Fruit fly (Drosophila melanogaster) whole organism, embryonic: ENCODE measurements around the gene CG32568.

ENCODE experiments used
- Asciz ChIP-seq: fragments of 200-800 bp; sonication (Bioruptor generic); optimal IDR thresholded peaks from 2 replicates; lab custom pipeline; 2017; ENCODE audit warnings: missing biosample characterization, mild to moderate bottlenecking, missing genetic modification characterization, missing genetic modification reagents
- CG11504 ChIP-seq: fragments of 200-800 bp; sonication (Bioruptor generic); optimal IDR thresholded peaks from 3 replicates; lab custom pipeline; 2019; ENCODE audit warnings: missing biosample characterization, mild to moderate bottlenecking, missing genetic modification characterization, moderate library complexity
- CG11696 ChIP-seq: fragments of 200-800 bp; sonication (Bioruptor generic); IDR thresholded peaks from 2 replicates; pipeline ENCODE4 v1.3.6; 2022; ENCODE audit warnings: missing biosample characterization, missing genetic modification characterization
- CG12155 ChIP-seq: fragments of 200-800 bp; sonication (Bioruptor generic); optimal IDR thresholded peaks from 3 replicates; lab custom pipeline; 2016; ENCODE audit warnings: missing biosample characterization, missing genetic modification characterization
- CG12659 ChIP-seq: fragments of 200-800 bp; sonication (Bioruptor generic); optimal IDR thresholded peaks from 3 replicates; lab custom pipeline; 2017; ENCODE audit warnings: mild to moderate bottlenecking, missing biosample characterization, missing genetic modification reagents, missing genetic modification characterization
- CG13424 ChIP-seq: fragments of 200-800 bp; sonication (Bioruptor generic); optimal IDR thresholded peaks from 2 replicates; lab custom pipeline; 2019; ENCODE audit warnings: missing biosample characterization, mild to moderate bottlenecking, missing genetic modification characterization, moderate library complexity
- CG14014 ChIP-seq: fragments of 200-800 bp; sonication (Bioruptor generic); IDR thresholded peaks from 2 replicates; pipeline ENCODE4 v1.3.6; 2022; ENCODE audit warnings: missing biosample characterization, missing genetic modification characterization
- CG15073 ChIP-seq: fragments of 200-800 bp; sonication (Bioruptor generic); optimal IDR thresholded peaks from 2 replicates; lab custom pipeline; 2016; ENCODE audit warnings: missing biosample characterization, missing genetic modification characterization
- CG1529 ChIP-seq: fragments of 200-800 bp; sonication (Bioruptor generic); optimal IDR thresholded peaks from 3 replicates; lab custom pipeline; 2018; ENCODE audit warnings: missing biosample characterization, missing genetic modification characterization
- CG15514 ChIP-seq: fragments of 200-800 bp; sonication (Bioruptor generic); optimal IDR thresholded peaks from 3 replicates; lab custom pipeline; 2017; ENCODE audit warnings: missing biosample characterization, missing genetic modification characterization, mild to moderate bottlenecking, moderate library complexity, missing genetic modification reagents
- CG17361 ChIP-seq: fragments of 200-800 bp; sonication (Bioruptor generic); IDR thresholded peaks from 3 replicates; pipeline ENCODE4 v1.3.6; 2022; ENCODE audit warnings: missing biosample characterization, missing genetic modification characterization
- CG3065 ChIP-seq: fragments of 200-800 bp; sonication (Bioruptor generic); optimal IDR thresholded peaks from 2 replicates; lab custom pipeline; 2016; ENCODE audit warnings: missing biosample characterization, missing genetic modification characterization
- CG32532 ChIP-seq: fragments of 200-800 bp; sonication (Bioruptor generic); IDR thresholded peaks from 2 replicates; pipeline ENCODE4 v1.3.6; 2022; ENCODE audit warnings: missing biosample characterization, missing genetic modification characterization
- CG32767 ChIP-seq: fragments of 200-800 bp; sonication (Bioruptor generic); IDR thresholded peaks from 2 replicates; pipeline ENCODE4 v1.3.6; 2022; ENCODE audit warnings: missing biosample characterization, missing genetic modification characterization
- CG3281 ChIP-seq: fragments of 200-800 bp; sonication (Bioruptor generic); optimal IDR thresholded peaks from 3 replicates; lab custom pipeline; 2017; ENCODE audit warnings: missing biosample characterization, mild to moderate bottlenecking, missing genetic modification characterization
- CG34376 ChIP-seq: fragments of 200-800 bp; sonication (Bioruptor generic); optimal IDR thresholded peaks from 2 replicates; lab custom pipeline; 2018; ENCODE audit warnings: missing biosample characterization, mild to moderate bottlenecking, missing genetic modification characterization
- CG6791 ChIP-seq: fragments of 200-800 bp; sonication (Bioruptor generic); IDR thresholded peaks from 3 replicates; pipeline ENCODE4 v1.3.6; 2022; ENCODE audit warnings: missing biosample characterization, missing genetic modification characterization; ENCODE audit not compliant: partially characterized antibody
- CG7372 ChIP-seq: fragments of 200-800 bp; sonication (Bioruptor generic); IDR thresholded peaks from 2 replicates; pipeline ENCODE4 v1.3.6; 2022; ENCODE audit warnings: missing biosample characterization, missing genetic modification characterization
- CG7987 ChIP-seq: fragments of 200-800 bp; sonication (Bioruptor generic); optimal IDR thresholded peaks from 2 replicates; lab custom pipeline; 2018; ENCODE audit warnings: missing biosample characterization, mild to moderate bottlenecking, missing genetic modification characterization, moderate library complexity
- CG9797 ChIP-seq: fragments of 200-800 bp; sonication (Bioruptor generic); optimal IDR thresholded peaks from 3 replicates; lab custom pipeline; 2018; ENCODE audit warnings: missing biosample characterization, mild to moderate bottlenecking, missing genetic modification characterization
- Dp ChIP-seq: fragments of 200-800 bp; sonication (Bioruptor generic); optimal IDR thresholded peaks from 2 replicates; lab custom pipeline; 2018; ENCODE audit warnings: missing biosample characterization, mild to moderate bottlenecking, missing genetic modification characterization, moderate library complexity
- Drgx ChIP-seq: fragments of 200-800 bp; sonication (Bioruptor generic); IDR thresholded peaks from 2 replicates; pipeline ENCODE4 v1.3.6; 2022; ENCODE audit warnings: missing biosample characterization, missing genetic modification characterization
- E2f2 ChIP-seq: fragments of 200-800 bp; sonication (Bioruptor generic); IDR thresholded peaks from 2 replicates; pipeline ENCODE4 v1.3.6; 2022; ENCODE audit warnings: missing biosample characterization, missing genetic modification characterization
- Fer2 ChIP-seq: fragments of 200-800 bp; sonication (Bioruptor generic); optimal IDR thresholded peaks from 2 replicates; lab custom pipeline; 2018; ENCODE audit warnings: missing biosample characterization, mild to moderate bottlenecking, missing genetic modification characterization, moderate library complexity
- Hmx ChIP-seq: fragments of 200-800 bp; sonication (Bioruptor generic); optimal IDR thresholded peaks from 2 replicates; lab custom pipeline; 2016; ENCODE audit warnings: missing biosample characterization, missing genetic modification characterization
- MTF-1 ChIP-seq: fragments of 200-800 bp; sonication (Bioruptor generic); optimal IDR thresholded peaks from 2 replicates; lab custom pipeline; 2018; ENCODE audit warnings: missing biosample characterization, mild to moderate bottlenecking, missing genetic modification characterization, borderline replicate concordance
- Max ChIP-seq: fragments of 200-800 bp; sonication (Bioruptor generic); optimal IDR thresholded peaks from 2 replicates; lab custom pipeline; 2016; ENCODE audit warnings: missing biosample characterization, mild to moderate bottlenecking, missing genetic modification characterization
- Meics ChIP-seq: fragments of 200-800 bp; sonication (Bioruptor generic); optimal IDR thresholded peaks from 2 replicates; lab custom pipeline; 2017; ENCODE audit warnings: missing biosample characterization, mild to moderate bottlenecking, missing genetic modification characterization
- Mes4 ChIP-seq: fragments of 200-800 bp; sonication (Bioruptor generic); optimal IDR thresholded peaks from 2 replicates; lab custom pipeline; 2016; ENCODE audit warnings: missing biosample characterization, missing genetic modification characterization
- Neu2 ChIP-seq: fragments of 200-800 bp; sonication (Bioruptor generic); optimal IDR thresholded peaks from 3 replicates; lab custom pipeline; 2016; ENCODE audit warnings: missing biosample characterization, missing genetic modification characterization, borderline replicate concordance
- Optix ChIP-seq: fragments of 200-800 bp; sonication (Bioruptor generic); IDR thresholded peaks from 3 replicates; pipeline ENCODE4 v1.3.6; 2022; ENCODE audit warnings: missing biosample characterization, missing genetic modification characterization
- Ravus ChIP-seq: fragments of 200-800 bp; sonication (Bioruptor generic); IDR thresholded peaks from 2 replicates; pipeline ENCODE4 v1.3.6; 2022; ENCODE audit warnings: missing biosample characterization, missing genetic modification characterization
- Six4 ChIP-seq: fragments of 200-800 bp; sonication (Bioruptor generic); optimal IDR thresholded peaks from 2 replicates; lab custom pipeline; 2016; ENCODE audit warnings: missing biosample characterization, missing genetic modification characterization
- Sox102F ChIP-seq: fragments of 200-800 bp; sonication (Bioruptor generic); optimal IDR thresholded peaks from 2 replicates; lab custom pipeline; 2018; ENCODE audit warnings: missing biosample characterization, mild to moderate bottlenecking, missing genetic modification characterization, moderate library complexity
- Sry-δ ChIP-seq: fragments of 200-800 bp; sonication (Bioruptor generic); optimal IDR thresholded peaks from 2 replicates; lab custom pipeline; 2016; ENCODE audit warnings: missing biosample characterization, missing genetic modification characterization
- Ssrp ChIP-seq: fragments of 200-800 bp; sonication (Bioruptor generic); optimal IDR thresholded peaks from 2 replicates; lab custom pipeline; 2018; ENCODE audit warnings: missing biosample characterization, mild to moderate bottlenecking, missing genetic modification characterization, moderate library complexity
- bigmax ChIP-seq: fragments of 200-800 bp; sonication (Bioruptor generic); optimal IDR thresholded peaks from 2 replicates; lab custom pipeline; 2018; ENCODE audit warnings: missing biosample characterization, mild to moderate bottlenecking, missing genetic modification characterization
- btn ChIP-seq: fragments of 200-800 bp; sonication (Bioruptor generic); optimal IDR thresholded peaks from 2 replicates; lab custom pipeline; 2016; ENCODE audit warnings: missing biosample characterization, missing genetic modification characterization
- gem ChIP-seq: fragments of 200-800 bp; sonication (Bioruptor generic); optimal IDR thresholded peaks from 2 replicates; lab custom pipeline; 2019; ENCODE audit warnings: missing biosample characterization, mild to moderate bottlenecking, missing genetic modification characterization, moderate library complexity
- ind ChIP-seq: fragments of 200-800 bp; sonication (Bioruptor generic); optimal IDR thresholded peaks from 3 replicates; lab custom pipeline; 2016; ENCODE audit warnings: missing biosample characterization, missing genetic modification characterization
- nau ChIP-seq: fragments of 200-800 bp; sonication (Bioruptor generic); optimal IDR thresholded peaks from 3 replicates; lab custom pipeline; 2017; ENCODE audit warnings: missing biosample characterization, mild to moderate bottlenecking, missing genetic modification characterization, missing genetic modification reagents
- phol ChIP-seq: fragments of 200-800 bp; sonication (Bioruptor generic); optimal IDR thresholded peaks from 3 replicates; lab custom pipeline; 2018; ENCODE audit warnings: missing biosample characterization, mild to moderate bottlenecking, missing genetic modification characterization, moderate library complexity
- pita ChIP-seq: fragments of 200-800 bp; sonication (Bioruptor generic); optimal IDR thresholded peaks from 2 replicates; lab custom pipeline; 2017; ENCODE audit warnings: missing biosample characterization, mild to moderate bottlenecking, missing genetic modification characterization
- psq ChIP-seq: fragments of 200-800 bp; sonication (Bioruptor generic); optimal IDR thresholded peaks from 2 replicates; lab custom pipeline; 2017; ENCODE audit warnings: missing biosample characterization, missing genetic modification characterization
- rib ChIP-seq: fragments of 200-800 bp; sonication (Bioruptor generic); IDR thresholded peaks from 2 replicates; pipeline ENCODE4 v1.3.6; 2022; ENCODE audit warnings: missing biosample characterization, missing genetic modification characterization
- sens-2 ChIP-seq: fragments of 200-800 bp; sonication (Bioruptor generic); IDR thresholded peaks from 2 replicates; pipeline ENCODE4 v1.3.6; 2022; ENCODE audit warnings: missing biosample characterization, missing genetic modification characterization
- seq ChIP-seq: fragments of 200-800 bp; sonication (Bioruptor generic); IDR thresholded peaks from 2 replicates; pipeline ENCODE4 v1.3.6; 2022; ENCODE audit warnings: missing biosample characterization, missing genetic modification characterization
- slp2 ChIP-seq: fragments of 200-800 bp; sonication (Bioruptor generic); optimal IDR thresholded peaks from 2 replicates; lab custom pipeline; 2016; ENCODE audit warnings: missing biosample characterization, missing genetic modification characterization
- sob ChIP-seq: fragments of 200-800 bp; sonication (Bioruptor generic); IDR thresholded peaks from 2 replicates; pipeline ENCODE4 v1.3.6; 2022; ENCODE audit warnings: missing biosample characterization, missing genetic modification characterization
- zfh2 ChIP-seq: fragments of 200-800 bp; sonication (Bioruptor generic); optimal IDR thresholded peaks from 2 replicates; lab custom pipeline; 2016; ENCODE audit warnings: missing biosample characterization, missing genetic modification characterization

Gene CG32568

DNA sequence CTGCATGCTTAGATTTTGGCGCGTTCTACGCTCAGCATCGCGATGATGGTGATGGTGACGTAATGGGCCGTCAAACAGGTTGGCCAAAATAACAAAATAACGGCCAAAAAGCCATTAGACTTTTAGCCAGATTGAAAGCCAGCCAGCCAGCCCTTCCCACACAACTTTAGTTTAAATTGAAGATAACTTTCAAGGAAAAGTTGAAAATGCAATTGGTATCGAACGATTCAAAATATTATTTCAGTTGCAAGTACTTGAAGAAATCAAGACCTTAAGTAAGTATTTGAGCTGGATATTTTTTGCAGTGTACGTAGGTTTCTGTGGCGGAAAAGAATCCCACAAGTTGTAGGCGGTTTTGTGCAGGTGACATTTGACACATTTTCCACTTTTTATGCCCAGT lies 40.3 kb downstream of the CG32568 start (continued):
- TF ChIP-seq CG14014 (GFP tag; lab: Robert Waterston, UW) (peak; percentile 48), CG1529 (no peak), Dp (no peak), pita (GFP tag; lab: Kevin White, UChicago) (no peak), Ravus (GFP tag; lab: Robert Waterston, UW) (no peak), CG17361 (GFP tag; lab: Robert Waterston, UW) (0 out of 3 replicates have a peak, but pooled peaks have one; percentile 18), CG12155 (GFP tag; lab: Kevin White, UChicago) (no peak), Fer2 (tag; lab: Kevin White, UChicago) (no peak), CG3281 (GFP tag; lab: Kevin White, UChicago) (peak; percentile 53), CG9797 (GFP tag; lab: Kevin White, UChicago) (no peak), CG6791 (GFP tag; lab: Robert Waterston, UW) (no peak), CG34376 (GFP tag; lab: Kevin White, UChicago) (no peak), seq (peak; percentile 27; the same call in 1 of the 2 replicates), slp2 (no peak), CG32767 (GFP tag; lab: Robert Waterston, UW) (no peak), MTF-1 (GFP tag; lab: Kevin White, UChicago) (no peak), psq (GFP tag; lab: Kevin White, UChicago) (no peak), rib (GFP tag; lab: Robert Waterston, UW) (no peak), sob (no peak), CG7987 (GFP tag; lab: Kevin White, UChicago) (no peak), CG11504 (tag; lab: Kevin White, UChicago) (peak; percentile 37), Sox102F (GFP tag; lab: Kevin White, UChicago) (peak; percentile 10), CG15514 (GFP tag; lab: Kevin White, UChicago) (peak; percentile 34), bigmax (GFP tag; lab: Kevin White, UChicago) (no peak), Six4 (GFP tag; lab: Kevin White, UChicago) (no peak), phol (tag; lab: Kevin White, UChicago) (peak; percentile 11), Sry-δ (GFP tag; lab: Kevin White, UChicago) (no peak), Optix (GFP tag; lab: Robert Waterston, UW) (no peak), Drgx (0 out of 2 replicates have a peak, but pooled peaks have one; percentile 25), Hmx (GFP tag; lab: Kevin White, UChicago) (no peak), E2f2 (GFP tag; lab: Robert Waterston, UW) (no peak)

DNA sequence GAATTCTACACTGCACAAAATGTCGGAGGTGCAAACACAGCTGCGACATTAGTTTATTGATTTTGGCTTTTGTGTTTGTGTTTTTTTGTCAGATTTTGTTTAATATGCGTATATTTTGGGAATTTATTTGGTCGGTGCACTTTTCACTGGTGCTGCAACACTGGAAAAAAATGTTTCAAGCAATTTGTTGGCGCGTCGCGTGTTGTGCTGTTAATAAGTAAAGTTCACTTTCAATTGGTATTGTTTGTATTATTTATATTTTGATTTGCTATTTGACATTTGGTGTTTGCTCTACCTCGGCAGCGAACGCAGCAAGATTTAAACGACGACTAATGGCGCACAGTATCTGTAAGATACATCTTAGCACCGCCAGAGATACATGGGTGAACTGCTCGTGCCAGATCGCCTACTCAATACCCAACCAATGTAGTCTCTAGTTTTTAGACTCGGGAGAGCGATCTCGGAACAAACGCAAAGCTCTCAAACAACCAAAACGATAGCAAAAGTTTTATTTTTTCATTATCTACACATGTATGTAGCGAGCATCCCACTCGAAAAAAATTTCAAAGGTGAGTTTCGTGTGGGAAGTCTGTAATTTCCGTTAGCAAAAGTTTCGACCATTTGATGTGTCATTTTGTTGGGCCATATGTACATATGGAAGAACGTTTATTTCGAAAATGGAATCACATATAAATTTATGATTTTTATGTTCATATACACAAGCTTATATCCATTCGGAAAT lies 41.6 kb downstream of the CG32568 start:
- TF ChIP-seq Asciz (GFP tag; lab: Kevin White, UChicago) = peak; percentile 25
- TF ChIP-seq CG7372 (GFP tag; lab: Robert Waterston, UW) = 0 out of 2 replicates have a peak, but pooled peaks have one; percentile 24
- peak; percentile 11 for TF ChIP-seq nau (GFP tag; lab: Kevin White, UChicago)
- TF ChIP-seq Max (GFP tag; lab: Kevin White, UChicago) = peak; percentile 17
- peak; percentile 26 for TF ChIP-seq btn (GFP tag; lab: Kevin White, UChicago)
- TF ChIP-seq Ssrp (tag; lab: Kevin White, UChicago) = peak; percentile 42
- peak; percentile 56 for TF ChIP-seq Meics (GFP tag; lab: Kevin White, UChicago)
- TF ChIP-seq Neu2 = no peak
- TF ChIP-seq CG12659 (GFP tag; lab: Kevin White, UChicago) = peak; percentile 33
- peak; percentile 46 for TF ChIP-seq zfh2
- no peak for TF ChIP-seq CG15073 (GFP tag; lab: Kevin White, UChicago)
- peak; percentile 71 for TF ChIP-seq CG32532 (GFP tag; lab: Robert Waterston, UW)
- peak; percentile 41; the same call in 1 of the 2 replicates for TF ChIP-seq CG11696 (GFP tag; lab: Robert Waterston, UW)
- TF ChIP-seq ind = peak; percentile 60
- peak; percentile 70 for TF ChIP-seq gem (tag; lab: Kevin White, UChicago)
- peak; percentile 43; the same call in 1 of the 2 replicates for TF ChIP-seq sens-2 (GFP tag; lab: Robert Waterston, UW)
- TF ChIP-seq CG13424 = peak; percentile 42
- no peak for TF ChIP-seq CG3065 (GFP tag; lab: Kevin White, UChicago)
- peak; percentile 36 for TF ChIP-seq Mes4
